Worm (Caenorhabditis elegans) whole organism, midembryonic: Measurements from ENCODE around the gene gsto-2.

Experiments
- flt-1 ChIP-seq: fragments of 200-800 bp; sonication (Bioruptor generic); IDR thresholded peaks from 2 replicates; pipeline ENCODE4 v1.3.6; 2022; ENCODE audit warnings: missing genetic modification characterization, missing compliant biosample characterization
- klf-2 ChIP-seq: fragments of 200-800 bp; sonication (Bioruptor generic); conservative IDR thresholded peaks from 2 replicates; pipeline ENCODE4 v1.3.6; 2022; ENCODE audit warnings: missing genetic modification reagents, missing genetic modification characterization, missing compliant biosample characterization
- med-1 ChIP-seq: sonication (generic microtip); optimal IDR thresholded peaks from 2 replicates; lab custom pipeline; 2017; ENCODE audit warnings: missing genetic modification characterization, mild to moderate bottlenecking, missing compliant biosample characterization, antibody characterized with exemption, missing genetic modification reagents; ENCODE audit not compliant: insufficient read depth
- ref-1 ChIP-seq: fragments of 200-800 bp; sonication (Bioruptor generic); conservative IDR thresholded peaks from 2 replicates; pipeline ENCODE4 v1.3.6; 2022; ENCODE audit warnings: missing genetic modification reagents, missing genetic modification characterization, missing compliant biosample characterization
- tab-1 ChIP-seq: fragments of 200-800 bp; sonication (Bioruptor generic); IDR thresholded peaks from 2 replicates; pipeline ENCODE4 v1.3.6; 2022; ENCODE audit warnings: missing genetic modification characterization, missing compliant biosample characterization
- ztf-23 ChIP-seq: fragments of 200-800 bp; sonication (Bioruptor generic); IDR thresholded peaks from 2 replicates; pipeline ENCODE4 v1.3.6; 2022; ENCODE audit warnings: missing genetic modification reagents, missing genetic modification characterization, missing compliant biosample characterization
- ztf-29 ChIP-seq: fragments of 200-800 bp; sonication (Bioruptor generic); IDR thresholded peaks from 2 replicates; pipeline ENCODE4 v1.3.6; 2022; ENCODE audit warnings: missing genetic modification reagents, missing genetic modification characterization, missing compliant biosample characterization

DNA sequence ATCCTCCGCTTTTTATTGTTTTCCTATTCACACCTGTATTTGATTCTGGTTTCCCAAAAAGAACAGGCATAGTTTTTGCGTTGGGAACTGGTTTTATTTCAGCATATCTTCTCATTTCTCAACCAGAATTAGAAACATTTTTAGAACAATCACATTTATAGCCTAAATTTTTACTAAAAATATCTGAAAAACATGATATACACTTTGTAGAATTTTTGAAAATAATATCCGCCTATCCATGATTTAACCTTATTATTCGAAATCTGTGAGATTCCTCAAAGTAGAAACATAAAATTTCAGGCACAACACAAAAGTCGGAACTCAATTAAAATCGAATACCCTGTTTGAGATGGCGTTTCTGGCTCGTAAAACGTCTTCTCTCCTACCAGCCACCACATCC is 6.3 kb downstream of the gsto-2 start, which contains the start of gene acdh-6:
- no peak for TF ChIP-seq tab-1
- TF ChIP-seq flt-1 = no peak
- no peak for TF ChIP-seq med-1 (GFP tag; lab: Kevin White, UChicago)
- TF ChIP-seq ztf-23 (GFP tag; lab: Robert Waterston, UW) = no peak
- no peak for TF ChIP-seq ztf-29
- no peak for TF ChIP-seq ref-1
- TF ChIP-seq klf-2 = no peak
